Fruit fly (Drosophila melanogaster) whole organism, adult: ENCODE results near the gene Ttc30.
A peak's percentile ranks its signal among the peaks of the same experiment; 100 is the strongest.

Experiments
- CG11617 ChIP-seq: fragments of 200-800 bp; sonication (Bioruptor generic); optimal IDR thresholded peaks from 2 replicates; lab custom pipeline; 2017; ENCODE audit warnings: mild to moderate bottlenecking, missing biosample characterization, missing genetic modification reagents, missing genetic modification characterization
- CG12768 ChIP-seq: fragments of 200-800 bp; sonication (Bioruptor generic); optimal IDR thresholded peaks from 2 replicates; lab custom pipeline; 2017; ENCODE audit warnings: missing biosample characterization, missing genetic modification characterization, mild to moderate bottlenecking, moderate library complexity, missing genetic modification reagents
- CG14711 ChIP-seq: fragments of 200-800 bp; sonication (Bioruptor generic); optimal IDR thresholded peaks from 2 replicates; lab custom pipeline; 2018; ENCODE audit warnings: missing biosample characterization, mild to moderate bottlenecking, missing genetic modification characterization, moderate library complexity
- CG1620 ChIP-seq: fragments of 200-800 bp; sonication (Bioruptor generic); optimal IDR thresholded peaks from 2 replicates; lab custom pipeline; 2016; ENCODE audit warnings: missing biosample characterization, missing genetic modification characterization
- CG33017 ChIP-seq: fragments of 200-800 bp; sonication (Bioruptor generic); optimal IDR thresholded peaks from 2 replicates; lab custom pipeline; 2018; ENCODE audit warnings: missing biosample characterization, mild to moderate bottlenecking, missing genetic modification characterization, moderate library complexity
- CG5204 ChIP-seq: fragments of 200-800 bp; sonication (Bioruptor generic); optimal IDR thresholded peaks from 2 replicates; lab custom pipeline; 2016; ENCODE audit warnings: missing biosample characterization, missing genetic modification characterization
- CG7045 ChIP-seq: fragments of 200-800 bp; sonication (Bioruptor generic); optimal IDR thresholded peaks from 2 replicates; lab custom pipeline; 2017; ENCODE audit warnings: missing biosample characterization, mild to moderate bottlenecking, missing genetic modification characterization
- CG7101 ChIP-seq: fragments of 200-800 bp; sonication (Bioruptor generic); optimal IDR thresholded peaks from 2 replicates; lab custom pipeline; 2018; ENCODE audit warnings: missing biosample characterization, mild to moderate bottlenecking, missing genetic modification characterization, moderate library complexity
- Clk ChIP-seq: fragments of 200-800 bp; sonication (Bioruptor generic); optimal IDR thresholded peaks from 2 replicates; lab custom pipeline; 2017; ENCODE audit warnings: missing biosample characterization, missing genetic modification characterization
- Crg-1 ChIP-seq: fragments of 200-800 bp; sonication (Bioruptor generic); optimal IDR thresholded peaks from 2 replicates; lab custom pipeline; 2016; ENCODE audit warnings: missing biosample characterization, missing genetic modification characterization
- Hr96 ChIP-seq: fragments of 200-800 bp; sonication (Bioruptor generic); optimal IDR thresholded peaks from 2 replicates; lab custom pipeline; 2016; ENCODE audit warnings: missing biosample characterization, missing genetic modification characterization
- Mnt ChIP-seq: fragments of 200-800 bp; sonication (Bioruptor generic); optimal IDR thresholded peaks from 2 replicates; lab custom pipeline; 2016; ENCODE audit warnings: missing biosample characterization, mild to moderate bottlenecking, missing genetic modification characterization
- bab1 ChIP-seq: fragments of 200-800 bp; sonication (Bioruptor generic); optimal IDR thresholded peaks from 3 replicates; lab custom pipeline; 2019; ENCODE audit warnings: missing biosample characterization, mild to moderate bottlenecking, missing genetic modification characterization, moderate library complexity
- cic ChIP-seq: fragments of 200-800 bp; sonication (Bioruptor generic); optimal IDR thresholded peaks from 2 replicates; lab custom pipeline; 2017; ENCODE audit warnings: missing biosample characterization, mild to moderate bottlenecking, missing genetic modification characterization, moderate library complexity
- cnc ChIP-seq, 2 experiments: fragments of >200 bp; optimal IDR thresholded peaks; 2 replicates each; lab custom pipeline; 2017
- kay ChIP-seq: fragments of 200-800 bp; sonication (Bioruptor generic); peaks from one replicate; lab custom pipeline; 2016; ENCODE audit warnings: missing biosample characterization, missing genetic modification characterization, borderline replicate concordance
- ovo ChIP-seq: fragments of 200-800 bp; sonication (Bioruptor generic); optimal IDR thresholded peaks from 2 replicates; lab custom pipeline; 2016; ENCODE audit warnings: missing biosample characterization, missing genetic modification characterization
- pad ChIP-seq: fragments of 200-800 bp; sonication (Bioruptor generic); optimal IDR thresholded peaks from 3 replicates; lab custom pipeline; 2017; ENCODE audit warnings: missing biosample characterization, missing genetic modification characterization, mild to moderate bottlenecking, moderate library complexity, missing genetic modification reagents
- tj ChIP-seq: fragments of 200-800 bp; sonication (Bioruptor generic); optimal IDR thresholded peaks from 3 replicates; lab custom pipeline; 2017; ENCODE audit warnings: missing biosample characterization, mild to moderate bottlenecking, missing genetic modification characterization, moderate library complexity
- toe ChIP-seq: fragments of 200-800 bp; sonication (Bioruptor generic); optimal IDR thresholded peaks from 2 replicates; lab custom pipeline; 2016; ENCODE audit warnings: missing biosample characterization, missing genetic modification characterization

Ttc30 gene

dm6 chr2L:13145035-13145683 lies 38.6 kb downstream of the Ttc30 start:
- TF ChIP-seq bab1 (GFP tag; lab: Kevin White, UChicago) (peak; percentile 77), CG7045 (GFP tag; lab: Kevin White, UChicago) (no peak)

DNA sequence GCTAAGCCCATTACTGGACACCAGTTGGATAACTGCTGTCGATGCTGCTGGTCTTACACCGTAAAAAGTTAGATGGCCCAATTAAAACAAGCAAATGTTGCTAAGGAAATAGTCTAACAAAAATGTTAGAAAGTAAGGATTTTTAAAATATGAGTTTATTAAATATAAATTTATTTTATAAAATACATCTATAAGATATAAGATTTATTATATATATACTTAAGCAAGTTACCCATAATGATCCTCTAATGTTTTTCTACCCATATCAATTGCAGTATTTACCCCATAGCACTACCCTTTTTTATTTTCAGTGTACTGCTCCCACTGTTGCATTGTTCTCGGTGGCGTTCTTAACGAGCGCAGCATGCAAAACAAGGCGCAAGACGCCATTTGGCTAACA lies 39.6 kb downstream of the Ttc30 start:
- TF ChIP-seq Clk (no peak), kay (GFP tag; lab: Kevin White, UChicago) (no peak), Mnt (GFP tag; lab: Kevin White, UChicago) (no peak), Crg-1 (GFP tag; lab: Kevin White, UChicago) (no peak), pad (no peak), ovo (GFP tag; lab: Kevin White, UChicago) (no peak), cnc (optimal IDR thresholded peaks at IDR 0.05; lab: Kevin White, UChicago) (no peak), CG5204 (no peak), CG1620 (no peak), CG12768 (GFP tag; lab: Kevin White, UChicago) (no peak), CG14711 (tag; lab: Kevin White, UChicago) (no peak), CG33017 (tag; lab: Kevin White, UChicago) (no peak), cic (GFP tag; lab: Kevin White, UChicago) (no peak), CG7101 (tag; lab: Kevin White, UChicago) (no peak), tj (GFP tag; lab: Kevin White, UChicago) (no peak), bab1 (GFP tag; lab: Kevin White, UChicago) (no peak), Hr96 (GFP tag; lab: Kevin White, UChicago) (no peak)

DNA sequence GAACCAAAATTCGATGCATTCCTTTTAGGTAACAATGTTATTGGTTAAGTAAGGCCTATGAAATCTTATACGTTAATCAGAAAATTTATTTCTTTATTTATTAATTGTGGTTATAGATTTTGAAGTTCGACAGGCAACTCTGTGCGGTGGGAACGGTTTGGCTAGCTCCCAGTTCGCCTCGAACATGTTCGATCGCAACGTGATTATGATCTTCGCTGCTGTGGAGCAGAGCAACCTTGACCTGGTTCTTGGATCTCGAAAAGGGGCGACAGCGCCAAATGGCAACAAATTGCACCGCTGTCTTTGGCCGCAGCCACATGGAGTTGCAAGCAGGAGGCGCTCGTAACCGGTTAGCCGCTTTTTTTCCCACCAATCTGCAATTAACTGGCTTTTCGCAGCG lies 47.7 kb downstream of the Ttc30 start:
- TF ChIP-seq CG1620: no peak
- TF ChIP-seq Mnt (GFP tag; lab: Kevin White, UChicago): no peak
- no peak for TF ChIP-seq CG14711 (tag; lab: Kevin White, UChicago)
- TF ChIP-seq CG7045 (GFP tag; lab: Kevin White, UChicago): no peak
- TF ChIP-seq pad: no peak

dm6 chr2L:13156349-13156748 lies 49.7 kb downstream of the Ttc30 start:
- TF ChIP-seq toe (GFP tag; lab: Kevin White, UChicago): no peak
- TF ChIP-seq CG14711 (tag; lab: Kevin White, UChicago): peak; percentile 56
- no peak for TF ChIP-seq cnc (optimal IDR thresholded peaks at IDR 0.05; lab: Kevin White, UChicago)
- TF ChIP-seq Clk: peak; percentile 18
- TF ChIP-seq CG5204: no peak
- TF ChIP-seq CG11617 (GFP tag; lab: Kevin White, UChicago): peak; percentile 49
- TF ChIP-seq tj (GFP tag; lab: Kevin White, UChicago): peak; percentile 20
- peak; percentile 63 for TF ChIP-seq CG7101 (tag; lab: Kevin White, UChicago)
- peak; percentile 71 for TF ChIP-seq kay (GFP tag; lab: Kevin White, UChicago)
- no peak for TF ChIP-seq CG1620
- TF ChIP-seq CG7045 (GFP tag; lab: Kevin White, UChicago): peak; percentile 77
- peak; percentile 11 for TF ChIP-seq cic (GFP tag; lab: Kevin White, UChicago)
- peak; percentile 87 for TF ChIP-seq CG33017 (tag; lab: Kevin White, UChicago)
- TF ChIP-seq CG12768 (GFP tag; lab: Kevin White, UChicago): peak; percentile 57
- peak; percentile 11 for TF ChIP-seq pad

dm6 chr2L:13157903-13158302 lies 51.3 kb downstream of the Ttc30 start:
- TF ChIP-seq Hr96 (GFP tag; lab: Kevin White, UChicago) (no peak), CG7101 (tag; lab: Kevin White, UChicago) (peak; percentile 19), CG11617 (GFP tag; lab: Kevin White, UChicago) (peak; percentile 32), CG12768 (GFP tag; lab: Kevin White, UChicago) (peak; percentile 4), ovo (GFP tag; lab: Kevin White, UChicago) (no peak), bab1 (GFP tag; lab: Kevin White, UChicago) (peak; percentile 60), toe (GFP tag; lab: Kevin White, UChicago) (peak; percentile 33), Clk (no peak)

dm6 chr2L:13158510-13158909 lies 51.9 kb downstream of the Ttc30 start, which contains the start of gene Pk34A:
Pk34A (plus strand) TSS chr2L:13158810.
- TF ChIP-seq Clk: no peak
- TF ChIP-seq CG33017 (tag; lab: Kevin White, UChicago): no peak
- TF ChIP-seq Mnt (GFP tag; lab: Kevin White, UChicago): no peak
- TF ChIP-seq kay (GFP tag; lab: Kevin White, UChicago): no peak
- no peak for TF ChIP-seq CG7045 (GFP tag; lab: Kevin White, UChicago)
- TF ChIP-seq pad: no peak
- TF ChIP-seq CG7101 (tag; lab: Kevin White, UChicago): no peak
- TF ChIP-seq bab1 (GFP tag; lab: Kevin White, UChicago): no peak
- no peak for TF ChIP-seq Crg-1 (GFP tag; lab: Kevin White, UChicago)
- TF ChIP-seq CG1620: no peak
- TF ChIP-seq tj (GFP tag; lab: Kevin White, UChicago): no peak
- no peak for TF ChIP-seq toe (GFP tag; lab: Kevin White, UChicago)
- no peak for TF ChIP-seq cic (GFP tag; lab: Kevin White, UChicago)
- no peak for TF ChIP-seq CG11617 (GFP tag; lab: Kevin White, UChicago)
- no peak for TF ChIP-seq CG5204
- TF ChIP-seq ovo (GFP tag; lab: Kevin White, UChicago): no peak
- TF ChIP-seq CG14711 (tag; lab: Kevin White, UChicago): no peak
